Worm (Caenorhabditis elegans): ENCODE results near the gene arrd-14.
A peak's percentile ranks its signal among the peaks of the same experiment; 100 is the strongest.

arrd-14 gene

DNA sequence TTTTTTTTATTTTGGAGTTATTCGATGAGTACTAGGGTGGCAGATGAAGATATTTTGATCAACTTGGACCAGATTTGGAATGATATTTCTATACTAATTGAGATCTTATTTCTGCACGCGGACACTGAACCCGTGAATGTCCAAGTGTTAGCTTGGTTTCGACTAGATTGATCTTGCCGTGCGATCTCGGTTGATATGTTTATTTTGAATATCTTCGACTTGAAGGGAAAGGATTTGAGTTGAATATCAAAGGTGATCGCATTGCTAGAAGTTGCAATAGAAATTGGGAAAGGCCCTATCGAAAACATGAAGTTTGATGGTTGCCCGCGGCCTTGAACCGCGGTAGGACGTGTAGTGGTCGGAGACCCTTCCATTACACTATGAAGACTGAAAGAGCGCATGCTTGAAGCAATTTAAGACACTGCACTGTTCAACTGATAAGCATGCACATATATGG lies 28.7 kb downstream of the arrd-14 start (continued):
- TF ChIP-seq unc-62 (GFP tag; optimal IDR thresholded peaks at IDR 0.05): no peak
- TF ChIP-seq let-607 (tag; optimal IDR thresholded peaks at IDR 0.05): peak; percentile 23 to 61
- peak; percentile 82 for TF ChIP-seq tbp1 (GFP tag; optimal IDR thresholded peaks at IDR 0.05)
- no peak for TF ChIP-seq ceh-91 (GFP tag; IDR thresholded peaks at IDR 0.05)
- TF ChIP-seq aptf-3 (GFP tag; IDR thresholded peaks at IDR 0.05): no peak
- no peak for TF ChIP-seq hlh-12 (tag; optimal IDR thresholded peaks at IDR 0.05)
- peak; percentile 46 for TF ChIP-seq madf-10 (tag; optimal IDR thresholded peaks at IDR 0.05)
- no peak for TF ChIP-seq pbrm-1 (GFP tag; IDR thresholded peaks at IDR 0.05)
- no peak for TF ChIP-seq unc-130 (GFP tag; optimal IDR thresholded peaks at IDR 0.05)
- no peak for TF ChIP-seq F33H1.4 (GFP tag; IDR thresholded peaks at IDR 0.05)
- TF ChIP-seq B0261.1 (tag; optimal IDR thresholded peaks at IDR 0.05): peak; percentile 66
- no peak for TF ChIP-seq dpff-1 (tag; optimal IDR thresholded peaks at IDR 0.05)
- peak; percentile 11 for TF ChIP-seq ztf-3 (GFP tag; optimal IDR thresholded peaks at IDR 0.05)
- no peak for TF ChIP-seq snpc-4 (GFP tag; optimal IDR thresholded peaks at IDR 0.05)
- peak in 3 of 4 experiments; percentile 36 to 70 (median 59) for TF ChIP-seq snpc-4 (tag; optimal IDR thresholded peaks at IDR 0.05)
- no peak for TF ChIP-seq F39B2.1 (GFP tag; IDR thresholded peaks at IDR 0.05)
- no peak for TF ChIP-seq ekl-4 (GFP tag; IDR thresholded peaks at IDR 0.05)
- no peak for TF ChIP-seq egl-18 (GFP tag; IDR thresholded peaks at IDR 0.05)
- peak; percentile 50; the same call in 1 of the 2 replicates for TF ChIP-seq B0336.3 (GFP tag; IDR thresholded peaks at IDR 0.05)
- TF ChIP-seq hrde-1 (tag; optimal IDR thresholded peaks at IDR 0.05; ENCODE audit: borderline replicate concordance): no peak

DNA sequence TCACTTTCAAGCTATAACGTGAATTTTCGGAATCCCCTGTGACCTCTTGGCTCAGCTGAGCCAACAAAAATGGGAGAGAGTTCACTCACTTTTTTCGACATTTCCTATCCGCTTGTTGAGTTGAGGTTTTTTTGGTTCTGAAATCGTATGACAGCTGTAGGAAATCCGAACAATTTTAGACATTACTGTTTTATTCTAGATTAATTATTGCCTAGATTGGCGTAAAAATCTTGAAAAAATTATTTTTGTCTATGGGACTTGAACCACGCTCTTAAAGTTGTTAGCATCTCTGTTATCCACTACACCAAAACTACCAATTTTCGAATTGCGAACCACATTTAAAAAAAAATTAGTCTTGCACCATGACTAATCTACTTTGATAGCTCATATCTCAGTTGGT lies 31.8 kb downstream of the arrd-14 start, which contains the start of gene C01B9.4:
Gene C01B9.4 (minus strand): TSS at position 101 of the 400 bp plus-strand sequence.
- TF ChIP-seq hrde-1 (tag; optimal IDR thresholded peaks at IDR 0.05; ENCODE audit: borderline replicate concordance): no peak
- no peak for TF ChIP-seq rpc-1 (optimal IDR thresholded peaks at IDR 0.05)
- peak; percentile 28 for TF ChIP-seq rpc-1 (tag; optimal IDR thresholded peaks at IDR 0.05)
- no peak for TF ChIP-seq unc-62 (GFP tag; optimal IDR thresholded peaks at IDR 0.05)

DNA sequence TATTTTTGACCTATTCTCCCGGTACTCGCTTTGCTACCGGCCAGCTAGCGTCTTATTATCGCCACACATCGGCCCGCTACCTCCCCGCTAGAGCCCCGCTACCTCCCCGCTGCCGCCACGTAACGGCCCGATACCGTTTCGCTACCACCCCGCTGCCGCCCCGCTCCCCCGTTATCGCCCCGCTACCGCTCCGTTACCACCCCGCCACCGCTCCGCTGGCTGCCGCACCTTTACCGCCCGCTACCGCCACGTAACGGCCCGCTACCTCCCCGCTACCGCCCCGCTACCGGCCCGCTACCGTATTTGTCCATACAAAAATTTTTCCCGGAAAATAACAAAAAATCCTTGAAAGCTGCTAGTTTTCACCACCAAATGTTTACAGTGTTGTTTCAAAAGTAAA lies 33.5 kb downstream of the arrd-14 start:
- 0 out of 2 replicates have a peak, but pooled peaks have one; percentile 19 for TF ChIP-seq lin-26 (GFP tag; IDR thresholded peaks at IDR 0.05)
- TF ChIP-seq Y53G8AR.9 (GFP tag; conservative IDR thresholded peaks at IDR 0.05): no peak
- TF ChIP-seq ztf-26 (tag; optimal IDR thresholded peaks at IDR 0.05): no peak
- peak; percentile 95 for TF ChIP-seq zfh-2 (GFP tag; conservative IDR thresholded peaks at IDR 0.05)
- no peak for TF ChIP-seq xnd-1 (tag; optimal IDR thresholded peaks at IDR 0.05)
- TF ChIP-seq sptf-2 (GFP tag; optimal IDR thresholded peaks at IDR 0.05): no peak
- TF ChIP-seq egrh-3 (GFP tag; IDR thresholded peaks at IDR 0.05): peak; percentile 96
- no peak for TF ChIP-seq B0261.1 (tag; optimal IDR thresholded peaks at IDR 0.05)
- TF ChIP-seq lsy-27 (tag; optimal IDR thresholded peaks at IDR 0.05; ENCODE audit: borderline replicate concordance, insufficient read depth): no peak

DNA sequence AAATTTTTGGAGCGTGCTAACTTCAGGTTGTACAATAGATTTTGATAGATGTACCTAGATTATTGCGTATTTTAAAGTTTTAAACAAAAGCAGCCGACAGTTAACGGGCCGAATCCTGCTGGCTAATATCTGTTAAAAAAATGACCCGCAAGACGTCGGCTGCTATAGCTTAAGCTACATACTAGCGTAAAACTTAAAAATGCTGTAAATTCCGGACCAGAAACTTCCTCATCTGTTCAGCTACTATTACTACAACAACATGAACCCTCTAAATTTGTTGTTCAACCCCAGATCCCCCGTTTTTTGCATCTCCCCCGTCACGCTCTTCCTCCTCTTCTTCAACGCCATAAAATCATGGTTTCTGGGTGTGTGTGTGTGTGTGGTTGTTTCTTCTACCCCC lies 34.8 kb downstream of the arrd-14 start:
- no peak for TF ChIP-seq hmg-1.2 (GFP tag; IDR thresholded peaks at IDR 0.05)
- TF ChIP-seq hlh-26 (GFP tag; conservative IDR thresholded peaks at IDR 0.05): no peak
- no peak for TF ChIP-seq hmg-20 (GFP tag; IDR thresholded peaks at IDR 0.05)
- TF ChIP-seq pbrm-1 (GFP tag; IDR thresholded peaks at IDR 0.05): no peak
- TF ChIP-seq mcd-1 (GFP tag; IDR thresholded peaks at IDR 0.05): no peak
- TF ChIP-seq sptf-2 (GFP tag; optimal IDR thresholded peaks at IDR 0.05): no peak
- TF ChIP-seq B0261.1 (tag; optimal IDR thresholded peaks at IDR 0.05): no peak
- no peak for TF ChIP-seq F39B2.1 (GFP tag; IDR thresholded peaks at IDR 0.05)
- TF ChIP-seq dox-1 (GFP tag; IDR thresholded peaks at IDR 0.05): no peak
- TF ChIP-seq bed-1 (GFP tag; IDR thresholded peaks at IDR 0.05): no peak
- no peak for TF ChIP-seq unc-62 (GFP tag; optimal IDR thresholded peaks at IDR 0.05)
- no peak for TF ChIP-seq B0336.3 (GFP tag; IDR thresholded peaks at IDR 0.05)

All from whole organism, young adult.